Fruit fly (Drosophila melanogaster) whole organism, wandering third instar larva: ENCODE measurements around the gene Ptp69D.
A peak's percentile ranks its signal among the peaks of the same experiment; 100 is the strongest.

ENCODE experiments used
- Abd-B ChIP-seq: fragments of >200 bp; optimal IDR thresholded peaks from 2 replicates; lab custom pipeline; 2017; ENCODE audit warnings: missing biosample characterization, missing genetic modification characterization
- CG32264 ChIP-seq: fragments of 200-800 bp; sonication (Bioruptor generic); optimal IDR thresholded peaks from 2 replicates; lab custom pipeline; 2016; ENCODE audit warnings: missing biosample characterization, missing genetic modification characterization
- CrebA ChIP-seq: fragments of 200-800 bp; sonication (Bioruptor generic); optimal IDR thresholded peaks from 2 replicates; lab custom pipeline; 2016; ENCODE audit warnings: missing biosample characterization, mild to moderate bottlenecking, missing genetic modification characterization, borderline replicate concordance
- Dif ChIP-seq: fragments of 200-275, 200-300 bp; sonication (Bioruptor generic); optimal IDR thresholded peaks from 2 replicates; lab custom pipeline; 2018; ENCODE audit warnings: missing biosample characterization, missing genetic modification characterization; ENCODE audit not compliant: partially characterized antibody
- HLH106 ChIP-seq: fragments of 200-800 bp; optimal IDR thresholded peaks from 3 replicates; lab custom pipeline; 2019; ENCODE audit warnings: missing biosample characterization, mild to moderate bottlenecking, missing genetic modification characterization, moderate library complexity
- Hnf4 ChIP-seq: fragments of 200-800 bp; sonication (Bioruptor generic); optimal IDR thresholded peaks from 2 replicates; lab custom pipeline; 2016; ENCODE audit warnings: missing biosample characterization, mild to moderate bottlenecking, missing genetic modification characterization
- Hr78 ChIP-seq: fragments of >200 bp; optimal IDR thresholded peaks from 2 replicates; lab custom pipeline; 2017; ENCODE audit warnings: missing biosample characterization, missing genetic modification characterization
- Hr83 ChIP-seq: fragments of 200-300 bp; sonication (Bioruptor generic); optimal IDR thresholded peaks from 2 replicates; lab custom pipeline; 2016; ENCODE audit warnings: missing biosample characterization, mild to moderate bottlenecking, missing genetic modification characterization, moderate library complexity; ENCODE audit not compliant: poor library complexity, severe bottlenecking
- Jra ChIP-seq: sonication (Bioruptor generic); optimal IDR thresholded peaks from 2 replicates; lab custom pipeline; 2016; ENCODE audit warnings: missing biosample characterization, missing genetic modification characterization
- Mio ChIP-seq: sonication (Bioruptor generic); optimal IDR thresholded peaks from 2 replicates; lab custom pipeline; 2016; ENCODE audit warnings: missing biosample characterization, missing genetic modification characterization
- OdsH ChIP-seq: fragments of 200-800 bp; sonication (Bioruptor generic); optimal IDR thresholded peaks from 2 replicates; lab custom pipeline; 2016; ENCODE audit warnings: missing biosample characterization, mild to moderate bottlenecking, missing genetic modification characterization
- Rel ChIP-seq, 2 experiments: fragments of 200-800 bp; sonication (Bioruptor generic) in 1 of 2; optimal IDR thresholded peaks; 2 replicates in 1 of 2; 3 replicates in 1 of 2; lab custom pipeline; 2016 to 2019; ENCODE audit warnings: mild to moderate bottlenecking in 2 of 2, missing biosample characterization in 2 of 2, missing genetic modification characterization in 2 of 2, moderate library complexity in 1 of 2
- Sp1 ChIP-seq: fragments of 200-800 bp; sonication (Bioruptor generic); optimal IDR thresholded peaks from 3 replicates; lab custom pipeline; 2019; ENCODE audit warnings: missing biosample characterization, mild to moderate bottlenecking, missing genetic modification characterization, moderate library complexity
- Vsx2 ChIP-seq: fragments of 200-300, 225-300 bp; sonication (Bioruptor generic); optimal IDR thresholded peaks from 2 replicates; lab custom pipeline; 2018; ENCODE audit warnings: missing biosample characterization, missing genetic modification characterization; ENCODE audit not compliant: partially characterized antibody
- brk ChIP-seq: fragments of 200-800 bp; sonication (Bioruptor generic); optimal IDR thresholded peaks from 2 replicates; lab custom pipeline; 2016; ENCODE audit warnings: missing biosample characterization, mild to moderate bottlenecking, missing genetic modification characterization
- dsf ChIP-seq: sonication (Bioruptor generic); optimal IDR thresholded peaks from 2 replicates; lab custom pipeline; 2016; ENCODE audit warnings: missing biosample characterization, missing genetic modification characterization, borderline replicate concordance
- ey ChIP-seq: fragments of 200-800 bp; sonication (Bioruptor generic); optimal IDR thresholded peaks from 2 replicates; lab custom pipeline; 2016; ENCODE audit warnings: missing biosample characterization, missing genetic modification characterization
- foxo ChIP-seq, 2 experiments: fragments of 200-800 bp; sonication (Bioruptor generic); optimal IDR thresholded peaks; 2 replicates in 1 of 2; 3 replicates in 1 of 2; lab custom pipeline; 2016 to 2017; ENCODE audit warnings: missing biosample characterization in 2 of 2, missing genetic modification characterization in 2 of 2
- fru ChIP-seq: fragments of 200-800 bp; sonication (Bioruptor generic); optimal IDR thresholded peaks from 3 replicates; lab custom pipeline; 2016; ENCODE audit warnings: missing biosample characterization, mild to moderate bottlenecking, missing genetic modification characterization
- h ChIP-seq: fragments of 200-800 bp; sonication (Bioruptor generic); optimal IDR thresholded peaks from 3 replicates; lab custom pipeline; 2016; ENCODE audit warnings: missing biosample characterization, mild to moderate bottlenecking, missing genetic modification characterization
- jim ChIP-seq: fragments of 175-275, 200-325 bp; sonication (Bioruptor generic); optimal IDR thresholded peaks from 2 replicates; lab custom pipeline; 2016; ENCODE audit warnings: missing biosample characterization, mild to moderate bottlenecking, missing genetic modification characterization
- lola ChIP-seq: fragments of >200 bp; optimal IDR thresholded peaks from 2 replicates; lab custom pipeline; 2017; ENCODE audit warnings: missing biosample characterization, missing genetic modification characterization
- psq ChIP-seq: fragments of 200-800 bp; sonication (Bioruptor generic); optimal IDR thresholded peaks from 3 replicates; lab custom pipeline; 2017; ENCODE audit warnings: missing biosample characterization, mild to moderate bottlenecking, missing genetic modification characterization, moderate library complexity
- rgr ChIP-seq: fragments of 200-800 bp; sonication (Bioruptor generic); optimal IDR thresholded peaks from 3 replicates; lab custom pipeline; 2016; ENCODE audit warnings: missing biosample characterization, mild to moderate bottlenecking, missing genetic modification characterization
- sage ChIP-seq: fragments of 200-800 bp; sonication (Bioruptor generic); optimal IDR thresholded peaks from 2 replicates; lab custom pipeline; 2016; ENCODE audit warnings: missing biosample characterization, mild to moderate bottlenecking, missing genetic modification characterization
- tai ChIP-seq: sonication (Bioruptor generic); optimal IDR thresholded peaks from 2 replicates; lab custom pipeline; 2016; ENCODE audit warnings: missing biosample characterization, missing genetic modification characterization
- usp ChIP-seq: fragments of >200 bp; optimal IDR thresholded peaks from 2 replicates; lab custom pipeline; 2017; ENCODE audit warnings: missing biosample characterization, missing genetic modification characterization
- woc ChIP-seq: sonication (Bioruptor generic); optimal IDR thresholded peaks from 2 replicates; lab custom pipeline; 2016; ENCODE audit warnings: missing biosample characterization, mild to moderate bottlenecking, missing genetic modification characterization

Gene Ptp69D

dm6 chr3L:12729601-12730000 is 5.1 kb upstream of the Ptp69D start:
- TF ChIP-seq psq (GFP tag; lab: Kevin White, UChicago) (no peak), woc (no peak), sage (GFP tag; lab: Kevin White, UChicago) (no peak), Abd-B (no peak)

- TF ChIP-seq Vsx2 = peak; percentile 5
- TF ChIP-seq Hnf4 (GFP tag; lab: Kevin White, UChicago) = no peak
These were observed 2.0 kb upstream of the Ptp69D start for dm6 chr3L:12732742-12733141.

dm6 chr3L:12735707-12736106 is 962 bp downstream of the Ptp69D start:
- TF ChIP-seq Sp1 (GFP tag; lab: Kevin White, UChicago) (no peak), Dif (no peak), usp (GFP tag; lab: Kevin White, UChicago) (no peak), Mio (GFP tag; lab: Kevin White, UChicago) (no peak), psq (GFP tag; lab: Kevin White, UChicago) (no peak), fru (GFP tag; lab: Kevin White, UChicago) (no peak), brk (GFP tag; lab: Kevin White, UChicago) (no peak), Hr83 (GFP tag; lab: Kevin White, UChicago) (no peak), foxo (GFP tag; optimal IDR thresholded peaks at IDR 0.05; lab: Kevin White, UChicago) (no peak), Abd-B (no peak)

- TF ChIP-seq brk (GFP tag; lab: Kevin White, UChicago) (peak; percentile 46), psq (GFP tag; lab: Kevin White, UChicago) (peak; percentile 5), CrebA (no peak), Mio (GFP tag; lab: Kevin White, UChicago) (no peak), tai (GFP tag; lab: Kevin White, UChicago) (peak; percentile 50), Dif (no peak), Hnf4 (GFP tag; lab: Kevin White, UChicago) (peak; percentile 56), lola (GFP tag; lab: Kevin White, UChicago) (no peak), OdsH (GFP tag; lab: Kevin White, UChicago) (peak; percentile 13), Jra (GFP tag; lab: Kevin White, UChicago) (peak; percentile 54), dsf (GFP tag; lab: Kevin White, UChicago) (peak; percentile 1)
These were observed 6.9 kb downstream of the Ptp69D start, which contains the start of gene CG32112 for dm6 chr3L:12741608-12742007. Gene CG32112 (plus strand): TSS chr3L:12741718.

- TF ChIP-seq sage (GFP tag; lab: Kevin White, UChicago) = peak; percentile 26
- no peak for TF ChIP-seq Mio (GFP tag; lab: Kevin White, UChicago)
These were observed 10.5 kb downstream of the Ptp69D start, which contains the start of gene CG32109 for dm6 chr3L:12745121-12745770. Gene CG32109 (plus strand): TSS chr3L:12745344.

- TF ChIP-seq rgr (no peak), usp (GFP tag; lab: Kevin White, UChicago) (no peak), CG32264 (GFP tag; lab: Kevin White, UChicago) (no peak), Hnf4 (GFP tag; lab: Kevin White, UChicago) (no peak), ey (GFP tag; lab: Kevin White, UChicago) (no peak), Hr78 (GFP tag; lab: Kevin White, UChicago) (no peak), Jra (GFP tag; lab: Kevin White, UChicago) (no peak), HLH106 (no peak), h (GFP tag; lab: Kevin White, UChicago) (no peak), jim (GFP tag; lab: Kevin White, UChicago) (no peak), CrebA (no peak), OdsH (GFP tag; lab: Kevin White, UChicago) (no peak), Vsx2 (no peak), tai (GFP tag; lab: Kevin White, UChicago) (no peak), psq (GFP tag; lab: Kevin White, UChicago) (no peak), Rel (GFP tag; optimal IDR thresholded peaks at IDR 0.05; lab: Kevin White, UChicago) (no peak), Rel (tag; optimal IDR thresholded peaks at IDR 0.05; lab: Kevin White, UChicago) (no peak), Abd-B (no peak)
These were observed 11.5 kb downstream of the Ptp69D start for dm6 chr3L:12746241-12746640.
